Fruit fly (Drosophila melanogaster) whole organism, wandering third instar larva: Measurements from ENCODE around the gene CG9672.

Experiments
- Jra ChIP-seq: sonication (Bioruptor generic); optimal IDR thresholded peaks from 2 replicates; lab custom pipeline; 2016; ENCODE audit warnings: missing biosample characterization, missing genetic modification characterization
- psq ChIP-seq: fragments of 200-800 bp; sonication (Bioruptor generic); optimal IDR thresholded peaks from 3 replicates; lab custom pipeline; 2017; ENCODE audit warnings: missing biosample characterization, mild to moderate bottlenecking, missing genetic modification characterization, moderate library complexity

DNA sequence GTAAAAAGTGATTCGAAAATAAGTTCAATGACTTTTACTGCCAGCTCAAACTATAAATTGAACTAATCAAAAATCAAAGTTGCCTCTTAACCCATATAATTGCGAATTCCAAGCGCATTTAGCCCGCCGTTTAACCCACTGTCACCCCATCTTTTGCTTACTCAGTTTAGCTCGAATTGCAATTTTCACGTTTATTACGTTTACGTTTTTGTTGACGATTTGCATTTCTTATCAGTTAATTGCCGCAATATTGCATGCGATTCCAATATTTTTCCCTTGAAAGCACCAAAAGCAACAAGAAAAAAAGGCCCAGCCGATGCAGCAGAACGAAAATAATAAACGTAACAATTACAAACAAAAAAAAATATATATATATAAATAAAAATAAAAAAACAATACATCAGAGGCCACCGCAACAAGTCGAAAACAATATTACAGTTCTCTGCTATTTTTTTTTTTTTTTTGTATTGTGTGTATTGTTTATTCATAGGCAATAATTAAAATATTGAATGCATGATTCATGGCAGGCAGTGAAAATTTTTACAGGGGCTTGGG, 11.6 kb upstream of the CG9672 start:
- TF ChIP-seq Jra (GFP tag; lab: Kevin White, UChicago) (no peak), psq (GFP tag; lab: Kevin White, UChicago) (no peak)
